Fruit fly (Drosophila melanogaster) whole organism, wandering third instar larva: Measurements from ENCODE around the gene CG42727.
A peak's percentile ranks its signal among the peaks of the same experiment; 100 is the strongest.

Experiments
- Abd-B ChIP-seq: fragments of >200 bp; optimal IDR thresholded peaks from 2 replicates; lab custom pipeline; 2017; ENCODE audit warnings: missing biosample characterization, missing genetic modification characterization
- CG32264 ChIP-seq: fragments of 200-800 bp; sonication (Bioruptor generic); optimal IDR thresholded peaks from 2 replicates; lab custom pipeline; 2016; ENCODE audit warnings: missing biosample characterization, missing genetic modification characterization
- CG9705 ChIP-seq: fragments of 200-800 bp; sonication (Bioruptor generic); optimal IDR thresholded peaks from 2 replicates; lab custom pipeline; 2018; ENCODE audit warnings: missing biosample characterization, mild to moderate bottlenecking, missing genetic modification characterization
- CrebA ChIP-seq: fragments of 200-800 bp; sonication (Bioruptor generic); optimal IDR thresholded peaks from 2 replicates; lab custom pipeline; 2016; ENCODE audit warnings: missing biosample characterization, mild to moderate bottlenecking, missing genetic modification characterization, borderline replicate concordance
- Dfd ChIP-seq: fragments of >200 bp; optimal IDR thresholded peaks from 2 replicates; lab custom pipeline; 2017; ENCODE audit warnings: missing biosample characterization, missing genetic modification characterization
- Dif ChIP-seq: fragments of 200-275, 200-300 bp; sonication (Bioruptor generic); optimal IDR thresholded peaks from 2 replicates; lab custom pipeline; 2018; ENCODE audit warnings: missing biosample characterization, missing genetic modification characterization; ENCODE audit not compliant: partially characterized antibody
- GATAd ChIP-seq: sonication (Bioruptor generic); optimal IDR thresholded peaks from 2 replicates; lab custom pipeline; 2016; ENCODE audit warnings: missing biosample characterization, missing genetic modification characterization
- HLH106 ChIP-seq: fragments of 200-800 bp; optimal IDR thresholded peaks from 3 replicates; lab custom pipeline; 2019; ENCODE audit warnings: missing biosample characterization, mild to moderate bottlenecking, missing genetic modification characterization, moderate library complexity
- Hr83 ChIP-seq: fragments of 200-300 bp; sonication (Bioruptor generic); optimal IDR thresholded peaks from 2 replicates; lab custom pipeline; 2016; ENCODE audit warnings: missing biosample characterization, mild to moderate bottlenecking, missing genetic modification characterization, moderate library complexity; ENCODE audit not compliant: poor library complexity, severe bottlenecking
- Jra ChIP-seq: sonication (Bioruptor generic); optimal IDR thresholded peaks from 2 replicates; lab custom pipeline; 2016; ENCODE audit warnings: missing biosample characterization, missing genetic modification characterization
- Mio ChIP-seq: sonication (Bioruptor generic); optimal IDR thresholded peaks from 2 replicates; lab custom pipeline; 2016; ENCODE audit warnings: missing biosample characterization, missing genetic modification characterization
- Myc ChIP-seq: fragments of >200 bp; optimal IDR thresholded peaks from 2 replicates; lab custom pipeline; 2017
- N ChIP-seq: fragments of >200 bp; optimal IDR thresholded peaks from 2 replicates; lab custom pipeline; 2018; ENCODE audit warnings: missing biosample characterization, missing external identifiers, missing genetic modification characterization
- OdsH ChIP-seq: fragments of 200-800 bp; sonication (Bioruptor generic); optimal IDR thresholded peaks from 2 replicates; lab custom pipeline; 2016; ENCODE audit warnings: missing biosample characterization, mild to moderate bottlenecking, missing genetic modification characterization
- Rel ChIP-seq, 2 experiments: fragments of 200-800 bp; sonication (Bioruptor generic) in 1 of 2; optimal IDR thresholded peaks; 2 replicates in 1 of 2; 3 replicates in 1 of 2; lab custom pipeline; 2016 to 2019; ENCODE audit warnings: mild to moderate bottlenecking in 2 of 2, missing biosample characterization in 2 of 2, missing genetic modification characterization in 2 of 2, moderate library complexity in 1 of 2
- Sp1 ChIP-seq: fragments of 200-800 bp; sonication (Bioruptor generic); optimal IDR thresholded peaks from 3 replicates; lab custom pipeline; 2019; ENCODE audit warnings: missing biosample characterization, mild to moderate bottlenecking, missing genetic modification characterization, moderate library complexity
- Vsx2 ChIP-seq: fragments of 200-300, 225-300 bp; sonication (Bioruptor generic); optimal IDR thresholded peaks from 2 replicates; lab custom pipeline; 2018; ENCODE audit warnings: missing biosample characterization, missing genetic modification characterization; ENCODE audit not compliant: partially characterized antibody
- brk ChIP-seq: fragments of 200-800 bp; sonication (Bioruptor generic); optimal IDR thresholded peaks from 2 replicates; lab custom pipeline; 2016; ENCODE audit warnings: missing biosample characterization, mild to moderate bottlenecking, missing genetic modification characterization
- dl ChIP-seq, 2 experiments: fragments of 175-275, 200-275 bp in 1 of 2; fragments of 200-275 bp in 1 of 2; sonication (Bioruptor generic); optimal IDR thresholded peaks; lab custom pipeline; 2018; ENCODE audit warnings: mild to moderate bottlenecking in 2 of 2, missing biosample characterization in 2 of 2, missing genetic modification characterization in 2 of 2, moderate library complexity in 2 of 2; ENCODE audit not compliant: partially characterized antibody in 2 of 2, insufficient read depth in 1 of 2
- dsf ChIP-seq: sonication (Bioruptor generic); optimal IDR thresholded peaks from 2 replicates; lab custom pipeline; 2016; ENCODE audit warnings: missing biosample characterization, missing genetic modification characterization, borderline replicate concordance
- ey ChIP-seq: fragments of 200-800 bp; sonication (Bioruptor generic); optimal IDR thresholded peaks from 2 replicates; lab custom pipeline; 2016; ENCODE audit warnings: missing biosample characterization, missing genetic modification characterization
- foxo ChIP-seq, 2 experiments: fragments of 200-800 bp; sonication (Bioruptor generic); optimal IDR thresholded peaks; 2 replicates in 1 of 2; 3 replicates in 1 of 2; lab custom pipeline; 2016 to 2017; ENCODE audit warnings: missing biosample characterization in 2 of 2, missing genetic modification characterization in 2 of 2
- fru ChIP-seq: fragments of 200-800 bp; sonication (Bioruptor generic); optimal IDR thresholded peaks from 3 replicates; lab custom pipeline; 2016; ENCODE audit warnings: missing biosample characterization, mild to moderate bottlenecking, missing genetic modification characterization
- h ChIP-seq: fragments of 200-800 bp; sonication (Bioruptor generic); optimal IDR thresholded peaks from 3 replicates; lab custom pipeline; 2016; ENCODE audit warnings: missing biosample characterization, mild to moderate bottlenecking, missing genetic modification characterization
- jim ChIP-seq: fragments of 175-275, 200-325 bp; sonication (Bioruptor generic); optimal IDR thresholded peaks from 2 replicates; lab custom pipeline; 2016; ENCODE audit warnings: missing biosample characterization, mild to moderate bottlenecking, missing genetic modification characterization
- pan ChIP-seq: fragments of >200 bp; optimal IDR thresholded peaks from 2 replicates; lab custom pipeline; 2017
- psq ChIP-seq: fragments of 200-800 bp; sonication (Bioruptor generic); optimal IDR thresholded peaks from 3 replicates; lab custom pipeline; 2017; ENCODE audit warnings: missing biosample characterization, mild to moderate bottlenecking, missing genetic modification characterization, moderate library complexity
- rgr ChIP-seq: fragments of 200-800 bp; sonication (Bioruptor generic); optimal IDR thresholded peaks from 3 replicates; lab custom pipeline; 2016; ENCODE audit warnings: missing biosample characterization, mild to moderate bottlenecking, missing genetic modification characterization
- sage ChIP-seq: fragments of 200-800 bp; sonication (Bioruptor generic); optimal IDR thresholded peaks from 2 replicates; lab custom pipeline; 2016; ENCODE audit warnings: missing biosample characterization, mild to moderate bottlenecking, missing genetic modification characterization
- tai ChIP-seq: sonication (Bioruptor generic); optimal IDR thresholded peaks from 2 replicates; lab custom pipeline; 2016; ENCODE audit warnings: missing biosample characterization, missing genetic modification characterization
- woc ChIP-seq: sonication (Bioruptor generic); optimal IDR thresholded peaks from 2 replicates; lab custom pipeline; 2016; ENCODE audit warnings: missing biosample characterization, mild to moderate bottlenecking, missing genetic modification characterization

CG42727 gene

dm6 chr3R:15316326-15316725, 31.5 kb upstream of the CG42727 start, which contains the start of gene CG14866:
Gene CG14866, plus strand, starts transcription at chr3R:15316471.
- TF ChIP-seq jim (GFP tag; lab: Kevin White, UChicago) (no peak), Hr83 (GFP tag; lab: Kevin White, UChicago) (no peak), Mio (no peak), CrebA (no peak), sage (GFP tag; lab: Kevin White, UChicago) (no peak), Dfd (GFP tag; lab: Kevin White, UChicago) (no peak), fru (GFP tag; lab: Kevin White, UChicago) (no peak)
- TF ChIP-seq, all 38 proteins: peak for 0

dm6 chr3R:15319912-15320746, 27.7 kb upstream of the CG42727 start, which contains the start of the genes CG6276 and CG44040:
Gene CG6276, minus strand, starts transcription at chr3R:15320069.
Gene CG44040, plus strand, starts transcription at chr3R:15320378.
- no peak for TF ChIP-seq GATAd (GFP tag; lab: Kevin White, UChicago)
- no peak for TF ChIP-seq brk (GFP tag; lab: Kevin White, UChicago)
- peak; percentile 52 for TF ChIP-seq h (GFP tag; lab: Kevin White, UChicago)
- no peak for TF ChIP-seq Jra (GFP tag; lab: Kevin White, UChicago)
- no peak for TF ChIP-seq Dfd (GFP tag; lab: Kevin White, UChicago)
- TF ChIP-seq CG9705 (GFP tag; lab: Kevin White, UChicago), result peak; percentile 47
- peak; percentile 58 for TF ChIP-seq ey (GFP tag; lab: Kevin White, UChicago)
- no peak for TF ChIP-seq Mio
- TF ChIP-seq HLH106 (tag; lab: Kevin White, UChicago), result peak; percentile 63
- no peak for TF ChIP-seq CG32264 (GFP tag; lab: Kevin White, UChicago)
- peak; percentile 45 for TF ChIP-seq Hr83 (GFP tag; lab: Kevin White, UChicago)
- TF ChIP-seq Myc (lab: Kevin White, UChicago), result peak; percentile 20
- no peak for TF ChIP-seq dl (GFP tag; optimal IDR thresholded peaks at IDR 0.05; lab: Kevin White, UChicago; ENCODE audit: insufficient read depth in 1 of 2, partially characterized antibody in 2 of 2)
- TF ChIP-seq N, result no peak
- TF ChIP-seq Rel (GFP tag; optimal IDR thresholded peaks at IDR 0.05; lab: Kevin White, UChicago), result no peak
- TF ChIP-seq Rel (tag; optimal IDR thresholded peaks at IDR 0.05; lab: Kevin White, UChicago), result peak; percentile 82
- TF ChIP-seq woc (GFP tag; lab: Kevin White, UChicago), result peak; percentile 63
- TF ChIP-seq dsf (GFP tag; lab: Kevin White, UChicago), result no peak
- TF ChIP-seq Dif (GFP tag; lab: Kevin White, UChicago), result no peak
- no peak for TF ChIP-seq Abd-B (GFP tag; lab: Kevin White, UChicago)
- TF ChIP-seq rgr (GFP tag; lab: Kevin White, UChicago), result peak; percentile 69
- peak; percentile 58 for TF ChIP-seq fru (GFP tag; lab: Kevin White, UChicago)
- peak in 1 of 2 experiments; percentile 59 for TF ChIP-seq foxo (GFP tag; optimal IDR thresholded peaks at IDR 0.05; lab: Kevin White, UChicago)
- TF ChIP-seq OdsH (GFP tag; lab: Kevin White, UChicago), result peak; percentile 38
- no peak for TF ChIP-seq Sp1 (GFP tag; lab: Kevin White, UChicago)
- no peak for TF ChIP-seq pan (lab: Kevin White, UChicago)
- TF ChIP-seq tai (GFP tag; lab: Kevin White, UChicago), result no peak
- TF ChIP-seq psq, result peak; percentile 19
- TF ChIP-seq Vsx2 (GFP tag; lab: Kevin White, UChicago), result no peak

DNA sequence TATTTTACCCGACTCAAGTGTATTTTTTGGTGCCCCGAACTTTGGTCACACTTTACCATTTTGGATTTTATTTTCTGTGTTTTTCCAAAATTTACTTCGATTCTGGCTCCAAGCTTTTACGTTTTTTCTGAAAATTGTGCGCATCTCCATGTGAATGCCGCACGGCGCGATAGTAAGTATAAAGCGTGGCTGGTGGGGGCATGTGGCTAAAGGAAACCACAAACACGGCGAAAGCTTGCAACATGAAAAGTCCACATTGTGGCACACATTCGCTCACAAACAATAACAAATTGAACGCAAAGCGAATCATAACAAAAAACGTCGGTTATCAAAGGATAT, 27.1 kb upstream of the CG42727 start, which contains the start of gene ear:
Gene ear (plus strand): TSS at position 10 of the 339 bp plus-strand sequence.
- TF ChIP-seq rgr (GFP tag; lab: Kevin White, UChicago), result no peak
- no peak for TF ChIP-seq foxo (GFP tag; optimal IDR thresholded peaks at IDR 0.05; lab: Kevin White, UChicago)
- no peak for TF ChIP-seq Rel (GFP tag; optimal IDR thresholded peaks at IDR 0.05; lab: Kevin White, UChicago)
- TF ChIP-seq Rel (tag; optimal IDR thresholded peaks at IDR 0.05; lab: Kevin White, UChicago), result peak; percentile 14
- no peak for TF ChIP-seq CG32264 (GFP tag; lab: Kevin White, UChicago)
- TF ChIP-seq, all 38 proteins: peak for 1
